Fruit fly (Drosophila melanogaster) whole organism, embryonic: Measurements from ENCODE around the gene krz.

Experiments used
- Aef1 ChIP-seq: fragments of 200-800 bp; sonication (Bioruptor generic); IDR thresholded peaks from 3 replicates; pipeline ENCODE4 v1.3.6; 2022; ENCODE audit warnings: missing biosample characterization, missing genetic modification characterization
- BEAF-32 ChIP-seq: fragments of 200-800 bp; sonication (Bioruptor generic); optimal IDR thresholded peaks from 3 replicates; lab custom pipeline; 2017; ENCODE audit warnings: missing biosample characterization, missing genetic modification characterization, mild to moderate bottlenecking, moderate library complexity, missing genetic modification reagents
- CG10321 ChIP-seq: fragments of 200-800 bp; sonication (Bioruptor generic); IDR thresholded peaks from 2 replicates; pipeline ENCODE4 v1.3.6; 2022; ENCODE audit warnings: missing biosample characterization, missing genetic modification characterization
- CG15479 ChIP-seq: fragments of 200-800 bp; sonication (Bioruptor generic); optimal IDR thresholded peaks from 3 replicates; lab custom pipeline; 2019; ENCODE audit warnings: missing biosample characterization, mild to moderate bottlenecking, missing genetic modification characterization, moderate library complexity
- CG16815 ChIP-seq: fragments of 200-800 bp; sonication (Bioruptor generic); optimal IDR thresholded peaks from 3 replicates; lab custom pipeline; 2017; ENCODE audit warnings: missing biosample characterization, mild to moderate bottlenecking, missing genetic modification characterization
- CG18011 ChIP-seq: fragments of 200-800 bp; sonication (Bioruptor generic); optimal IDR thresholded peaks from 2 replicates; lab custom pipeline; 2017; ENCODE audit warnings: missing biosample characterization, missing genetic modification characterization, mild to moderate bottlenecking, moderate library complexity, missing genotype
- CG18476 ChIP-seq: fragments of 200-800 bp; sonication (Bioruptor generic); optimal IDR thresholded peaks from 2 replicates; lab custom pipeline; 2016; ENCODE audit warnings: missing biosample characterization, mild to moderate bottlenecking, missing genetic modification characterization
- CG2199 ChIP-seq: fragments of 200-800 bp; sonication (Bioruptor generic); IDR thresholded peaks from 3 replicates; pipeline ENCODE4 v1.3.6; 2022; ENCODE audit warnings: missing biosample characterization, missing genetic modification characterization
- CG30403 ChIP-seq: fragments of 200-800 bp; sonication (Bioruptor generic); optimal IDR thresholded peaks from 3 replicates; lab custom pipeline; 2016; ENCODE audit warnings: missing biosample characterization, missing genetic modification characterization
- CG34376 ChIP-seq: fragments of 200-800 bp; sonication (Bioruptor generic); optimal IDR thresholded peaks from 2 replicates; lab custom pipeline; 2018; ENCODE audit warnings: missing biosample characterization, mild to moderate bottlenecking, missing genetic modification characterization
- CG3726 ChIP-seq: fragments of 200-800 bp; sonication (Bioruptor generic); IDR thresholded peaks from 3 replicates; pipeline ENCODE4, ENCODE4 v1.3.6; 2022; ENCODE audit warnings: missing biosample characterization, missing genetic modification characterization
- CG3838 ChIP-seq: fragments of 200-800 bp; sonication (Bioruptor generic); optimal IDR thresholded peaks from 3 replicates; lab custom pipeline; 2016; ENCODE audit warnings: missing biosample characterization, missing genetic modification characterization
- CG4360 ChIP-seq: fragments of 200-800 bp; sonication (Bioruptor generic); IDR thresholded peaks from 2 replicates; pipeline ENCODE4 v1.3.6; 2022; ENCODE audit warnings: missing biosample characterization, missing genetic modification characterization
- CG4617 ChIP-seq: fragments of 200-800 bp; sonication (Bioruptor generic); optimal IDR thresholded peaks from 3 replicates; lab custom pipeline; 2016; ENCODE audit warnings: missing biosample characterization, missing genetic modification characterization, borderline replicate concordance
- CG6654 ChIP-seq: fragments of 200-800 bp; sonication (Bioruptor generic); optimal IDR thresholded peaks from 2 replicates; lab custom pipeline; 2017; ENCODE audit warnings: missing biosample characterization, mild to moderate bottlenecking, missing genetic modification characterization
- CG8290 ChIP-seq, 3 experiments: fragments of 200-800 bp; sonication (Bioruptor generic); optimal IDR thresholded peaks; 2 replicates each; lab custom pipeline; 2016 to 2019; ENCODE audit warnings: missing biosample characterization in 3 of 3, missing genetic modification characterization in 3 of 3, mild to moderate bottlenecking in 2 of 3, moderate library complexity in 1 of 3
- CG9876 ChIP-seq: fragments of 200-800 bp; sonication (Bioruptor generic); optimal IDR thresholded peaks from 2 replicates; lab custom pipeline; 2016; ENCODE audit warnings: missing biosample characterization, missing genetic modification characterization
- CoRest ChIP-seq: fragments of 200-800 bp; sonication (Bioruptor generic); optimal IDR thresholded peaks from 3 replicates; lab custom pipeline; 2018; ENCODE audit warnings: missing biosample characterization, mild to moderate bottlenecking, missing genetic modification characterization, moderate library complexity
- Fer2 ChIP-seq: fragments of 200-800 bp; sonication (Bioruptor generic); optimal IDR thresholded peaks from 2 replicates; lab custom pipeline; 2018; ENCODE audit warnings: missing biosample characterization, mild to moderate bottlenecking, missing genetic modification characterization, moderate library complexity
- HLHmδ ChIP-seq: fragments of 200-800 bp; sonication (Bioruptor generic); optimal IDR thresholded peaks from 2 replicates; lab custom pipeline; 2018; ENCODE audit warnings: missing biosample characterization, mild to moderate bottlenecking, missing genetic modification characterization, moderate library complexity
- NC2β ChIP-seq: fragments of 200-800 bp; sonication (Bioruptor generic); optimal IDR thresholded peaks from 2 replicates; lab custom pipeline; 2016; ENCODE audit warnings: missing biosample characterization, missing genetic modification characterization
- Side ChIP-seq: fragments of 200-800 bp; sonication (Bioruptor generic); optimal IDR thresholded peaks from 2 replicates; lab custom pipeline; 2016; ENCODE audit warnings: missing biosample characterization, missing genetic modification characterization
- Six4 ChIP-seq: fragments of 200-800 bp; sonication (Bioruptor generic); optimal IDR thresholded peaks from 2 replicates; lab custom pipeline; 2016; ENCODE audit warnings: missing biosample characterization, missing genetic modification characterization
- Sox100B ChIP-seq: fragments of 200-800 bp; sonication (Bioruptor generic); optimal IDR thresholded peaks from 3 replicates; lab custom pipeline; 2018; ENCODE audit warnings: missing biosample characterization, mild to moderate bottlenecking, missing genetic modification characterization
- Vsx1 ChIP-seq: fragments of 200-800 bp; sonication (Bioruptor generic); optimal IDR thresholded peaks from 2 replicates; lab custom pipeline; 2017; ENCODE audit warnings: missing biosample characterization, mild to moderate bottlenecking, missing genetic modification characterization, missing genetic modification reagents
- YL-1 ChIP-seq: fragments of 200-800 bp; sonication (Bioruptor generic); optimal IDR thresholded peaks from 3 replicates; lab custom pipeline; 2017; ENCODE audit warnings: missing biosample characterization, mild to moderate bottlenecking, missing genetic modification characterization
- ato ChIP-seq: fragments of 200-800 bp; sonication (Bioruptor generic); IDR thresholded peaks from 2 replicates; pipeline ENCODE4 v1.3.6; 2022; ENCODE audit warnings: missing biosample characterization, missing genetic modification characterization; ENCODE audit not compliant: partially characterized antibody
- bcd ChIP-seq: fragments of 200-800 bp; sonication (Bioruptor generic); optimal IDR thresholded peaks from 2 replicates; lab custom pipeline; 2017; ENCODE audit warnings: missing biosample characterization, mild to moderate bottlenecking, missing genetic modification characterization
- bigmax ChIP-seq: fragments of 200-800 bp; sonication (Bioruptor generic); optimal IDR thresholded peaks from 2 replicates; lab custom pipeline; 2018; ENCODE audit warnings: missing biosample characterization, mild to moderate bottlenecking, missing genetic modification characterization
- crp ChIP-seq, 2 experiments: fragments of 200-800 bp; sonication (Bioruptor generic); optimal IDR thresholded peaks; 2 replicates in 1 of 2; 3 replicates in 1 of 2; lab custom pipeline; 2017; ENCODE audit warnings: missing biosample characterization in 2 of 2, missing genetic modification characterization in 2 of 2, mild to moderate bottlenecking in 1 of 2, moderate library complexity in 1 of 2
- grn ChIP-seq: fragments of 200-800 bp; sonication (Bioruptor generic); optimal IDR thresholded peaks from 3 replicates; lab custom pipeline; 2017; ENCODE audit warnings: missing biosample characterization, missing genetic modification characterization
- gsb ChIP-seq: fragments of 200-800 bp; sonication (Bioruptor generic); IDR thresholded peaks from 2 replicates; pipeline ENCODE4 v1.3.6; 2022; ENCODE audit warnings: missing biosample characterization, missing genetic modification characterization
- gsb-n ChIP-seq: fragments of 200-800 bp; sonication (Bioruptor generic); optimal IDR thresholded peaks from 3 replicates; lab custom pipeline; 2018; ENCODE audit warnings: missing biosample characterization, mild to moderate bottlenecking, missing genetic modification characterization
- hth ChIP-seq: fragments of >200 bp; optimal IDR thresholded peaks from 2 replicates; lab custom pipeline; 2017; ENCODE audit warnings: inconsistent platforms
- lilli ChIP-seq: fragments of 200-800 bp; sonication (Bioruptor generic); optimal IDR thresholded peaks from 3 replicates; lab custom pipeline; 2016; ENCODE audit warnings: missing biosample characterization, missing genetic modification characterization
- lmd ChIP-seq: fragments of 200-800 bp; sonication (Bioruptor generic); IDR thresholded peaks from 2 replicates; pipeline ENCODE4 v1.3.6; 2022; ENCODE audit warnings: missing biosample characterization, missing genetic modification characterization
- luna ChIP-seq: fragments of 200-800 bp; sonication (Bioruptor generic); optimal IDR thresholded peaks from 2 replicates; lab custom pipeline; 2016; ENCODE audit warnings: missing biosample characterization, missing genetic modification characterization
- mam ChIP-seq: fragments of 200-800 bp; sonication (Bioruptor generic); optimal IDR thresholded peaks from 3 replicates; lab custom pipeline; 2016; ENCODE audit warnings: missing biosample characterization, missing genetic modification characterization
- onecut ChIP-seq: fragments of 200-800 bp; sonication (Bioruptor generic); IDR thresholded peaks from 2 replicates; pipeline ENCODE4 v1.3.6; 2022; ENCODE audit warnings: missing biosample characterization, missing genetic modification characterization
- otp ChIP-seq: fragments of 200-800 bp; sonication (Bioruptor generic); IDR thresholded peaks from 3 replicates; pipeline ENCODE4, ENCODE4 v1.3.6; 2022; ENCODE audit warnings: missing biosample characterization, missing genetic modification characterization
- pan ChIP-seq, 4 experiments: fragments of >200 bp in 3 of 4; fragments of 200-800 bp in 1 of 4; sonication (Bioruptor generic) in 1 of 4; optimal IDR thresholded peaks in 3 of 4; IDR thresholded peaks in 1 of 4; 2 replicates each; pipeline versions ENCODE4 v1.3.6 to Lab custom; 2017 to 2022; ENCODE audit warnings: missing biosample characterization in 2 of 4, missing genetic modification characterization in 2 of 4, mixed read lengths in 1 of 4
- pum ChIP-seq: fragments of 200-800 bp; sonication (Bioruptor generic); optimal IDR thresholded peaks from 2 replicates; lab custom pipeline; 2016; ENCODE audit warnings: missing biosample characterization, missing genetic modification characterization
- row ChIP-seq: fragments of 200-800 bp; sonication (Bioruptor generic); IDR thresholded peaks from 3 replicates; pipeline ENCODE4 v1.3.6; 2022; ENCODE audit warnings: missing biosample characterization, missing genetic modification characterization
- sna ChIP-seq: fragments of 200-800 bp; sonication (Bioruptor generic); IDR thresholded peaks from 2 replicates; pipeline ENCODE4 v1.3.6; 2022; ENCODE audit warnings: missing biosample characterization, missing genetic modification characterization; ENCODE audit not compliant: partially characterized antibody
- sug ChIP-seq: fragments of 200-800 bp; optimal IDR thresholded peaks from 2 replicates; lab custom pipeline; 2019; ENCODE audit warnings: missing biosample characterization, mild to moderate bottlenecking, missing genetic modification characterization, moderate library complexity
- vvl ChIP-seq: fragments of 200-800 bp; sonication (Bioruptor generic); IDR thresholded peaks from 2 replicates; pipeline ENCODE4 v1.3.6; 2022; ENCODE audit warnings: missing biosample characterization, missing genetic modification characterization
- wek ChIP-seq: fragments of 200-800 bp; sonication (Bioruptor generic); optimal IDR thresholded peaks from 3 replicates; lab custom pipeline; 2018; ENCODE audit warnings: missing biosample characterization, mild to moderate bottlenecking, missing genetic modification characterization, moderate library complexity
- yki ChIP-seq: fragments of >200 bp; optimal IDR thresholded peaks from 3 replicates; lab custom pipeline; 2018
- z ChIP-seq: fragments of 200-800 bp; sonication (Bioruptor generic); IDR thresholded peaks from 3 replicates; pipeline ENCODE4 v1.3.6; 2022; ENCODE audit warnings: missing biosample characterization, missing genetic modification characterization
- zfh2 ChIP-seq: fragments of 200-800 bp; sonication (Bioruptor generic); optimal IDR thresholded peaks from 2 replicates; lab custom pipeline; 2016; ENCODE audit warnings: missing biosample characterization, missing genetic modification characterization

krz gene

dm6 chr3R:32060214-32060613 is 8.4 kb upstream of the krz start:
- TF ChIP-seq CG4617 (no peak), CG2199 (GFP tag; lab: Robert Waterston, UW) (peak; percentile 83; the same call in 2 of the 3 replicates), CG18011 (GFP tag; lab: Kevin White, UChicago) (peak; percentile 39), sna (GFP tag; lab: Robert Waterston, UW) (no peak)

dm6 chr3R:32052504-32052815 is 667 bp upstream of the krz start:
- no peak for TF ChIP-seq zfh2 (GFP tag; lab: Kevin White, UChicago)
- TF ChIP-seq grn (GFP tag; lab: Kevin White, UChicago) = no peak
- no peak for TF ChIP-seq mam (GFP tag; lab: Kevin White, UChicago)
- TF ChIP-seq CG34376 = no peak
- TF ChIP-seq CG3726 (GFP tag; lab: Robert Waterston, UW) = no peak
- no peak for TF ChIP-seq NC2β (GFP tag; lab: Kevin White, UChicago)
- no peak for TF ChIP-seq z (GFP tag; lab: Robert Waterston, UW)
- TF ChIP-seq crp (GFP tag; optimal IDR thresholded peaks at IDR 0.05; lab: Kevin White, UChicago) = no peak
- TF ChIP-seq otp (GFP tag; lab: Robert Waterston, UW) = no peak
- no peak for TF ChIP-seq bcd (GFP tag; lab: Kevin White, UChicago)
- no peak for TF ChIP-seq Side (GFP tag; lab: Kevin White, UChicago)
- TF ChIP-seq pan (optimal IDR thresholded peaks at IDR 0.05; lab: Kevin White, UChicago) = no peak
- TF ChIP-seq pan (GFP tag; optimal IDR thresholded peaks at IDR 0.05 in 1 of 2, IDR thresholded peaks at IDR 0.05 in 1 of 2) = no peak
- TF ChIP-seq CG18476 = no peak
- peak; percentile 61 for TF ChIP-seq vvl (GFP tag; lab: Robert Waterston, UW)
- TF ChIP-seq CG8290 (GFP tag; optimal IDR thresholded peaks at IDR 0.05; lab: Kevin White, UChicago) = no peak
- peak in 1 of 2 experiments; percentile 12 for TF ChIP-seq CG8290 (tag; optimal IDR thresholded peaks at IDR 0.05; lab: Kevin White, UChicago)
- no peak for TF ChIP-seq CG9876 (GFP tag; lab: Kevin White, UChicago)
- TF ChIP-seq bigmax = no peak
- TF ChIP-seq ato (GFP tag; lab: Robert Waterston, UW) = no peak
- TF ChIP-seq YL-1 = peak; percentile 75
- no peak for TF ChIP-seq CG16815 (GFP tag; lab: Kevin White, UChicago)
- TF ChIP-seq row (GFP tag; lab: Robert Waterston, UW) = peak; percentile 58; the same call in 2 of the 3 replicates
- no peak for TF ChIP-seq CG6654 (GFP tag; lab: Kevin White, UChicago)
- no peak for TF ChIP-seq luna (GFP tag; lab: Kevin White, UChicago)
- no peak for TF ChIP-seq HLHmδ (GFP tag; lab: Kevin White, UChicago)
- no peak for TF ChIP-seq lilli (GFP tag; lab: Kevin White, UChicago)
- TF ChIP-seq onecut (GFP tag; lab: Robert Waterston, UW) = peak; percentile 45
- no peak for TF ChIP-seq CG10321
- no peak for TF ChIP-seq yki (lab: Kevin White, UChicago)
- no peak for TF ChIP-seq gsb (GFP tag; lab: Robert Waterston, UW)
- no peak for TF ChIP-seq CG3838 (GFP tag; lab: Kevin White, UChicago)
- no peak for TF ChIP-seq gsb-n
- TF ChIP-seq Six4 (GFP tag; lab: Kevin White, UChicago) = no peak
- TF ChIP-seq lmd = no peak
- no peak for TF ChIP-seq Vsx1 (GFP tag; lab: Kevin White, UChicago)
- TF ChIP-seq hth (lab: Kevin White, UChicago) = no peak
- no peak for TF ChIP-seq Fer2 (tag; lab: Kevin White, UChicago)
- TF ChIP-seq Aef1 (GFP tag; lab: Robert Waterston, UW) = no peak
- no peak for TF ChIP-seq CG30403
- TF ChIP-seq Sox100B (GFP tag; lab: Kevin White, UChicago) = no peak
- no peak for TF ChIP-seq pum (GFP tag; lab: Kevin White, UChicago)
- TF ChIP-seq CG15479 (GFP tag; lab: Kevin White, UChicago) = no peak
- TF ChIP-seq BEAF-32 (GFP tag; lab: Kevin White, UChicago) = peak; percentile 8
- TF ChIP-seq CG4360 = no peak
- TF ChIP-seq sug (tag; lab: Kevin White, UChicago) = no peak
- TF ChIP-seq CoRest = no peak
- no peak for TF ChIP-seq wek
